Worm (Caenorhabditis elegans) whole organism, mixed stage, embryonic: ENCODE measurements around the gene clec-9.

Experiments used
- M03D4.4 ChIP-seq: sonication (generic microtip); optimal IDR thresholded peaks from 2 replicates; lab custom pipeline; 2017; ENCODE audit warnings: mild to moderate bottlenecking, missing genetic modification characterization, missing compliant biosample characterization
- bed-3 ChIP-seq: fragments of 200-800 bp; sonication (Bioruptor generic); optimal IDR thresholded peaks from 3 replicates; lab custom pipeline; 2018; ENCODE audit warnings: mild to moderate bottlenecking, missing genetic modification characterization, moderate library complexity, missing compliant biosample characterization
- blmp-1 ChIP-seq: fragments of 150-350 bp; optimal IDR thresholded peaks from 2 replicates; lab custom pipeline; 2014; ENCODE audit warnings: missing biosample characterization, missing genetic modification characterization
- ceh-39 ChIP-seq: fragments of 150-350 bp; optimal IDR thresholded peaks from 2 replicates; lab custom pipeline; 2014; ENCODE audit warnings: missing biosample characterization, missing genetic modification characterization
- ceh-43 ChIP-seq: fragments of 200-800 bp; sonication (Bioruptor generic); optimal IDR thresholded peaks from 2 replicates; lab custom pipeline; 2018; ENCODE audit warnings: mild to moderate bottlenecking, missing genetic modification characterization, moderate library complexity, missing compliant biosample characterization
- ces-1 ChIP-seq: fragments of 150-350 bp; optimal IDR thresholded peaks from 2 replicates; lab custom pipeline; 2014; ENCODE audit warnings: missing biosample characterization, missing genetic modification reagents, missing genetic modification characterization
- cnd-1 ChIP-seq: fragments of 200-800 bp; sonication (Bioruptor generic); optimal IDR thresholded peaks from 2 replicates; lab custom pipeline; 2018; ENCODE audit warnings: mild to moderate bottlenecking, missing genetic modification characterization, missing compliant biosample characterization
- drap-1 ChIP-seq: fragments of 200-800 bp; sonication (Bioruptor generic); optimal IDR thresholded peaks from 3 replicates; lab custom pipeline; 2018; ENCODE audit warnings: mild to moderate bottlenecking, missing genetic modification characterization, missing compliant biosample characterization
- elt-1 ChIP-seq: sonication (generic microtip); optimal IDR thresholded peaks from 2 replicates; lab custom pipeline; 2017; ENCODE audit warnings: missing genetic modification characterization, mild to moderate bottlenecking, missing compliant biosample characterization, antibody characterized with exemption, moderate library complexity, borderline replicate concordance; ENCODE audit not compliant: insufficient read depth
- elt-3 ChIP-seq: fragments of 150-350 bp; optimal IDR thresholded peaks from 2 replicates; lab custom pipeline; 2014; ENCODE audit warnings: missing biosample characterization, missing genetic modification characterization
- flh-1 ChIP-seq: fragments of 200-800 bp; sonication (Bioruptor generic); optimal IDR thresholded peaks from 2 replicates; lab custom pipeline; 2018; ENCODE audit warnings: mild to moderate bottlenecking, missing genetic modification characterization, moderate library complexity, missing compliant biosample characterization
- ham-2 ChIP-seq: fragments of 200-800 bp; sonication (Bioruptor generic); optimal IDR thresholded peaks from 2 replicates; lab custom pipeline; 2018; ENCODE audit warnings: mild to moderate bottlenecking, missing genetic modification characterization, missing compliant biosample characterization
- hlh-1 ChIP-seq: fragments of 150-350 bp; optimal IDR thresholded peaks from 2 replicates; lab custom pipeline; 2014; ENCODE audit warnings: missing biosample characterization, missing genetic modification reagents, missing genetic modification characterization
- lin-13 ChIP-seq: fragments of 150-350 bp; optimal IDR thresholded peaks from 2 replicates; lab custom pipeline; 2014; ENCODE audit warnings: missing biosample characterization, missing genetic modification characterization
- lin-32 ChIP-seq: fragments of 200-800 bp; sonication (Bioruptor generic); optimal IDR thresholded peaks from 2 replicates; lab custom pipeline; 2018; ENCODE audit warnings: mild to moderate bottlenecking, missing genetic modification characterization, missing compliant biosample characterization
- lsy-2 ChIP-seq: fragments of 150-350 bp; optimal IDR thresholded peaks from 2 replicates; lab custom pipeline; 2014; ENCODE audit warnings: missing biosample characterization, missing genetic modification characterization
- mab-5 ChIP-seq: fragments of 150-350 bp; optimal IDR thresholded peaks from 2 replicates; lab custom pipeline; 2014; ENCODE audit warnings: missing biosample characterization, missing genetic modification characterization
- mep-1 ChIP-seq: fragments of 150-350 bp; optimal IDR thresholded peaks from 2 replicates; lab custom pipeline; 2017; ENCODE audit warnings: missing biosample characterization, missing genetic modification reagents, missing genetic modification characterization, inconsistent platforms
- mls-2 ChIP-seq: sonication (generic microtip); optimal IDR thresholded peaks from 2 replicates; lab custom pipeline; 2016; ENCODE audit warnings: mild to moderate bottlenecking, missing genetic modification characterization, moderate library complexity, missing compliant biosample characterization
- nhr-12 ChIP-seq: fragments of 150-350 bp; optimal IDR thresholded peaks from 2 replicates; lab custom pipeline; 2014; ENCODE audit warnings: missing biosample characterization, missing genetic modification characterization
- nhr-2 ChIP-seq: fragments of 150-350 bp; optimal IDR thresholded peaks from 2 replicates; lab custom pipeline; 2014; ENCODE audit warnings: missing biosample characterization, missing genetic modification characterization
- nhr-237 ChIP-seq: fragments of 150-350 bp; optimal IDR thresholded peaks from 2 replicates; lab custom pipeline; 2014; ENCODE audit warnings: missing biosample characterization, missing genetic modification characterization
- nhr-28 ChIP-seq: fragments of 150-350 bp; optimal IDR thresholded peaks from 2 replicates; lab custom pipeline; 2014; ENCODE audit warnings: missing biosample characterization, missing genetic modification characterization
- nhr-76 ChIP-seq: sonication (generic microtip); optimal IDR thresholded peaks from 2 replicates; lab custom pipeline; 2017; ENCODE audit warnings: missing biosample characterization, missing genetic modification characterization
- pha-4 ChIP-seq: fragments of 150-350 bp; optimal IDR thresholded peaks from 2 replicates; lab custom pipeline; 2018; ENCODE audit warnings: missing biosample characterization, missing genetic modification reagents, missing genetic modification characterization
- sem-2 ChIP-seq: fragments of 200-800 bp; sonication (Bioruptor generic); optimal IDR thresholded peaks from 2 replicates; lab custom pipeline; 2018; ENCODE audit warnings: mild to moderate bottlenecking, missing genetic modification characterization, missing compliant biosample characterization
- tbx-8 ChIP-seq: fragments of 200-800 bp; sonication (Bioruptor generic); optimal IDR thresholded peaks from 2 replicates; lab custom pipeline; 2018; ENCODE audit warnings: mild to moderate bottlenecking, missing genetic modification characterization, moderate library complexity, missing compliant biosample characterization
- unc-120 ChIP-seq: sonication (generic microtip); optimal IDR thresholded peaks from 2 replicates; lab custom pipeline; 2017; ENCODE audit warnings: missing genetic modification characterization, missing compliant biosample characterization; ENCODE audit not compliant: poor library complexity, severe bottlenecking
- unc-39 ChIP-seq: fragments of 150-350 bp; optimal IDR thresholded peaks from 2 replicates; lab custom pipeline; 2014; ENCODE audit warnings: missing biosample characterization, missing genetic modification characterization
- unc-62 ChIP-seq: fragments of 150-350 bp; optimal IDR thresholded peaks from 2 replicates; lab custom pipeline; 2014; ENCODE audit warnings: missing biosample characterization, missing genetic modification reagents, missing genetic modification characterization
- zip-8 ChIP-seq: fragments of 150-350 bp; optimal IDR thresholded peaks from 2 replicates; lab custom pipeline; 2014; ENCODE audit warnings: missing biosample characterization, missing genetic modification characterization
- ztf-11 ChIP-seq: fragments of 150-350 bp; optimal IDR thresholded peaks from 2 replicates; lab custom pipeline; 2014; ENCODE audit warnings: missing biosample characterization, missing genetic modification characterization

clec-9 gene

ce11 chrV:16693732-16694131, 12.7 kb downstream of the clec-9 start, which contains the start of gene srw-42:
Gene srw-42 (minus strand): TSS chrV:16693832.
- TF ChIP-seq nhr-76 (tag; lab: Kevin White, UChicago) (no peak), elt-3 (no peak), unc-39 (tag; lab: Kevin White, UChicago) (no peak), ztf-11 (tag; lab: Kevin White, UChicago) (no peak), nhr-12 (no peak), cnd-1 (no peak), mab-5 (tag; lab: Kevin White, UChicago) (no peak), flh-1 (no peak), unc-62 (GFP tag; lab: Kevin White, UChicago) (no peak), drap-1 (GFP tag; lab: Kevin White, UChicago) (no peak), zip-8 (no peak), pha-4 (no peak), lin-32 (GFP tag; lab: Kevin White, UChicago) (no peak), unc-120 (no peak), ham-2 (GFP tag; lab: Kevin White, UChicago) (no peak), mls-2 (tag; lab: Kevin White, UChicago) (no peak), M03D4.4 (no peak), tbx-8 (GFP tag; lab: Kevin White, UChicago) (no peak), elt-1 (no peak)

- TF ChIP-seq zip-8: no peak
- no peak for TF ChIP-seq ceh-39 (tag; lab: Kevin White, UChicago)
- no peak for TF ChIP-seq flh-1
- TF ChIP-seq unc-120: no peak
- no peak for TF ChIP-seq tbx-8 (GFP tag; lab: Kevin White, UChicago)
- TF ChIP-seq, all 35 proteins: peak for 0
Observed at ce11 chrV:16692988-16693387, 13.5 kb downstream of the clec-9 start.

- TF ChIP-seq lsy-2 (tag; lab: Kevin White, UChicago) (no peak), sem-2 (GFP tag; lab: Kevin White, UChicago) (no peak), unc-62 (GFP tag; lab: Kevin White, UChicago) (no peak), ces-1 (GFP tag; lab: Kevin White, UChicago) (no peak), unc-120 (no peak), unc-39 (tag; lab: Kevin White, UChicago) (no peak), tbx-8 (GFP tag; lab: Kevin White, UChicago) (no peak), elt-1 (no peak), nhr-28 (tag; lab: Kevin White, UChicago) (no peak), nhr-76 (tag; lab: Kevin White, UChicago) (no peak), nhr-12 (no peak), zip-8 (no peak), flh-1 (no peak), nhr-2 (tag; lab: Kevin White, UChicago) (no peak), pha-4 (no peak), mab-5 (tag; lab: Kevin White, UChicago) (no peak), mep-1 (no peak)
Observed at ce11 chrV:16687227-16687626, 19.2 kb downstream of the clec-9 start, which contains the start of gene srz-102. Gene srz-102 (plus strand): TSS chrV:16687527.

- no peak for TF ChIP-seq ceh-39 (tag; lab: Kevin White, UChicago)
- no peak for TF ChIP-seq lin-32 (GFP tag; lab: Kevin White, UChicago)
- no peak for TF ChIP-seq blmp-1 (tag; lab: Kevin White, UChicago)
- no peak for TF ChIP-seq ztf-11 (tag; lab: Kevin White, UChicago)
- no peak for TF ChIP-seq lsy-2 (tag; lab: Kevin White, UChicago)
- TF ChIP-seq flh-1: no peak
- no peak for TF ChIP-seq nhr-237 (tag; lab: Kevin White, UChicago)
- no peak for TF ChIP-seq bed-3 (GFP tag; lab: Kevin White, UChicago)
- TF ChIP-seq pha-4: no peak
- TF ChIP-seq zip-8: no peak
- no peak for TF ChIP-seq ceh-43 (GFP tag; lab: Kevin White, UChicago)
- TF ChIP-seq nhr-12: no peak
- TF ChIP-seq M03D4.4: no peak
- TF ChIP-seq mab-5 (tag; lab: Kevin White, UChicago): no peak
- TF ChIP-seq lin-13 (tag; lab: Kevin White, UChicago): no peak
- no peak for TF ChIP-seq mls-2 (tag; lab: Kevin White, UChicago)
Observed at ce11 chrV:16685725-16686124, 20.7 kb downstream of the clec-9 start, which contains the start of gene srw-43. Gene srw-43 (plus strand): TSS chrV:16686025.

- TF ChIP-seq lsy-2 (tag; lab: Kevin White, UChicago): no peak
- no peak for TF ChIP-seq unc-62 (GFP tag; lab: Kevin White, UChicago)
- no peak for TF ChIP-seq ceh-43 (GFP tag; lab: Kevin White, UChicago)
- no peak for TF ChIP-seq nhr-237 (tag; lab: Kevin White, UChicago)
- no peak for TF ChIP-seq elt-1
- TF ChIP-seq mls-2 (tag; lab: Kevin White, UChicago): no peak
- TF ChIP-seq nhr-2 (tag; lab: Kevin White, UChicago): no peak
- TF ChIP-seq lin-32 (GFP tag; lab: Kevin White, UChicago): no peak
- TF ChIP-seq ham-2 (GFP tag; lab: Kevin White, UChicago): no peak
- no peak for TF ChIP-seq unc-120
- no peak for TF ChIP-seq nhr-12
- TF ChIP-seq tbx-8 (GFP tag; lab: Kevin White, UChicago): no peak
- TF ChIP-seq M03D4.4: no peak
- TF ChIP-seq nhr-76 (tag; lab: Kevin White, UChicago): no peak
- TF ChIP-seq hlh-1 (tag; lab: Kevin White, UChicago): no peak
- TF ChIP-seq, all 35 proteins: peak for 0
Observed at ce11 chrV:16683359-16683758, 23.1 kb downstream of the clec-9 start.
